Worm (Caenorhabditis elegans): ENCODE data around the gene M117.3.

ce11 chrIV:11871898-11872297 is 49.9 kb downstream of the M117.3 start:
- TF ChIP-seq C34F6.9 (tag; optimal IDR thresholded peaks at IDR 0.05) (no peak), lin-39 (tag; optimal IDR thresholded peaks at IDR 0.05) (no peak), ZK546.5 (tag; optimal IDR thresholded peaks at IDR 0.05) (no peak), nhr-77 (tag; optimal IDR thresholded peaks at IDR 0.05) (no peak), ceh-16 (tag; optimal IDR thresholded peaks at IDR 0.05) (no peak), unc-39 (tag; optimal IDR thresholded peaks at IDR 0.05) (no peak), fos-1 (tag; optimal IDR thresholded peaks at IDR 0.05) (no peak), lsy-2 (tag; optimal IDR thresholded peaks at IDR 0.05) (no peak), ztf-4 (tag; optimal IDR thresholded peaks at IDR 0.05) (no peak), ztf-11 (tag; optimal IDR thresholded peaks at IDR 0.05) (no peak), nhr-23 (tag; optimal IDR thresholded peaks at IDR 0.05) (no peak), blmp-1 (tag; optimal IDR thresholded peaks at IDR 0.05; ENCODE audit: insufficient read depth) (no peak), elt-3 (tag; optimal IDR thresholded peaks at IDR 0.05) (no peak)

Measured in whole organism, L2 larva.